Worm (Caenorhabditis elegans) whole organism, L4 larva: ENCODE data around the gene srg-31.

Experiments
- ama-1 ChIP-seq: fragments of 150-350 bp; optimal IDR thresholded peaks from 2 replicates; lab custom pipeline; 2014; ENCODE audit warnings: inconsistent platforms, mixed read lengths
- ceh-28 ChIP-seq: fragments of 150-350 bp; optimal IDR thresholded peaks from 2 replicates; lab custom pipeline; 2014; ENCODE audit warnings: missing biosample characterization, missing genetic modification reagents, missing genetic modification characterization
- lin-13 ChIP-seq: fragments of 150-350 bp; optimal IDR thresholded peaks from 2 replicates; lab custom pipeline; 2014; ENCODE audit warnings: missing biosample characterization, missing genetic modification reagents, missing genetic modification characterization
- mdl-1 ChIP-seq, 2 experiments: fragments of 150-350 bp in 1 of 2; sonication (generic microtip) in 1 of 2; optimal IDR thresholded peaks; 2 replicates each; lab custom pipeline; 2014 to 2017; ENCODE audit warnings: missing biosample characterization in 2 of 2, missing genetic modification characterization in 2 of 2
- mdt-29 ChIP-seq: fragments of 200-800 bp; sonication (Bioruptor generic); IDR thresholded peaks from 2 replicates; pipeline ENCODE4 v1.3.6; 2022; ENCODE audit warnings: missing genetic modification reagents, missing genetic modification characterization, missing compliant biosample characterization
- nhr-11 ChIP-seq: fragments of 150-350 bp; optimal IDR thresholded peaks from 2 replicates; lab custom pipeline; 2014; ENCODE audit warnings: missing biosample characterization, missing genetic modification characterization
- nhr-25 ChIP-seq: sonication (generic microtip); optimal IDR thresholded peaks from 2 replicates; lab custom pipeline; 2017; ENCODE audit warnings: missing genetic modification characterization, mild to moderate bottlenecking, missing compliant biosample characterization, antibody characterized with exemption, moderate library complexity, borderline replicate concordance; ENCODE audit not compliant: insufficient read depth
- nhr-41 ChIP-seq: fragments of 200-800 bp; sonication (Bioruptor generic); IDR thresholded peaks from 2 replicates; pipeline ENCODE4 v1.3.6; 2022; ENCODE audit warnings: missing genetic modification reagents, missing genetic modification characterization, missing compliant biosample characterization
- unc-39 ChIP-seq: sonication (generic microtip); optimal IDR thresholded peaks from 2 replicates; lab custom pipeline; 2017; ENCODE audit warnings: missing biosample characterization, missing genetic modification characterization
- unc-62 ChIP-seq, 3 experiments: fragments of 150-350 bp in 1 of 3; sonication (generic microtip); optimal IDR thresholded peaks in 2 of 3; peaks in 1 of 3; 1 replicate in 1 of 3; 2 replicates in 2 of 3; lab custom pipeline; 2014 to 2017; ENCODE audit warnings: missing biosample characterization in 3 of 3, missing genetic modification characterization in 3 of 3, missing genetic modification reagents in 3 of 3, missing genotype in 1 of 3
- zag-1 ChIP-seq: fragments of 150-350 bp; optimal IDR thresholded peaks from 2 replicates; lab custom pipeline; 2014; ENCODE audit warnings: missing biosample characterization, missing genetic modification characterization
- zip-11 ChIP-seq: fragments of 200-800 bp; sonication (Bioruptor generic); IDR thresholded peaks from 2 replicates; pipeline ENCODE4 v1.3.6; 2022; ENCODE audit warnings: missing genetic modification characterization, missing compliant biosample characterization

- TF ChIP-seq mdt-29 (GFP tag; lab: Robert Waterston, UW) (no peak), zag-1 (tag; lab: Kevin White, UChicago) (no peak), nhr-11 (tag; lab: Kevin White, UChicago) (no peak), nhr-41 (GFP tag; lab: Robert Waterston, UW) (no peak), unc-39 (tag; lab: Kevin White, UChicago) (no peak), lin-13 (GFP tag; lab: Kevin White, UChicago) (no peak), ama-1 (lab: Kevin White, UChicago) (no peak), mdl-1 (tag; optimal IDR thresholded peaks at IDR 0.05; lab: Kevin White, UChicago) (no peak), zip-11 (GFP tag; lab: Robert Waterston, UW) (no peak), nhr-25 (tag; lab: Kevin White, UChicago) (no peak), ceh-28 (tag; lab: Kevin White, UChicago) (no peak), unc-62 (GFP tag; optimal IDR thresholded peaks at IDR 0.05 in 1 of 2; lab: Kevin White, UChicago) (no peak), unc-62 (tag; optimal IDR thresholded peaks at IDR 0.05; lab: Kevin White, UChicago) (no peak)
These were observed 38.1 kb upstream of the srg-31 start, which contains the start of gene nhr-162 for ce11 chrV:6991771-6992170.
